Fruit fly (Drosophila melanogaster) whole organism, embryonic: Measurements from ENCODE around the gene Awh.
A peak's percentile ranks its signal among the peaks of the same experiment; 100 is the strongest.

ENCODE experiments used
- Atf3 ChIP-seq: fragments of 200-800 bp; sonication (Bioruptor generic); optimal IDR thresholded peaks from 3 replicates; lab custom pipeline; 2016; ENCODE audit warnings: missing biosample characterization, missing genetic modification characterization
- Atf6 ChIP-seq: fragments of 200-800 bp; sonication (Bioruptor generic); IDR thresholded peaks from 2 replicates; pipeline ENCODE4 v1.3.6; 2022; ENCODE audit warnings: missing biosample characterization, missing genetic modification characterization
- Awh ChIP-seq: fragments of 200-800 bp; sonication (Bioruptor generic); IDR thresholded peaks from 2 replicates; pipeline ENCODE4, ENCODE4 v1.3.6; 2022; ENCODE audit warnings: missing biosample characterization, missing genetic modification characterization
- CG10321 ChIP-seq: fragments of 200-800 bp; sonication (Bioruptor generic); IDR thresholded peaks from 2 replicates; pipeline ENCODE4 v1.3.6; 2022; ENCODE audit warnings: missing biosample characterization, missing genetic modification characterization
- CG10565 ChIP-seq: fragments of 200-800 bp; sonication (Bioruptor generic); optimal IDR thresholded peaks from 3 replicates; lab custom pipeline; 2016; ENCODE audit warnings: missing biosample characterization, mild to moderate bottlenecking, missing genetic modification characterization
- CG10979 ChIP-seq: fragments of 200-800 bp; sonication (Bioruptor generic); optimal IDR thresholded peaks from 2 replicates; lab custom pipeline; 2018; ENCODE audit warnings: missing biosample characterization, mild to moderate bottlenecking, missing genetic modification characterization, moderate library complexity
- CG11456 ChIP-seq: fragments of 200-800 bp; sonication (Bioruptor generic); IDR thresholded peaks from 3 replicates; pipeline ENCODE4 v1.3.6; 2022; ENCODE audit warnings: missing biosample characterization, missing genetic modification characterization
- CG12744 ChIP-seq: fragments of 200-800 bp; sonication (Bioruptor generic); optimal IDR thresholded peaks from 2 replicates; lab custom pipeline; 2016; ENCODE audit warnings: missing biosample characterization, missing genetic modification characterization
- CG15269 ChIP-seq: fragments of 200-800 bp; sonication (Bioruptor generic); optimal IDR thresholded peaks from 2 replicates; lab custom pipeline; 2018; ENCODE audit warnings: missing biosample characterization, mild to moderate bottlenecking, missing genetic modification characterization, moderate library complexity
- CG1529 ChIP-seq: fragments of 200-800 bp; sonication (Bioruptor generic); optimal IDR thresholded peaks from 3 replicates; lab custom pipeline; 2018; ENCODE audit warnings: missing biosample characterization, missing genetic modification characterization
- CG17186 ChIP-seq: fragments of 200-800 bp; sonication (Bioruptor generic); optimal IDR thresholded peaks from 3 replicates; lab custom pipeline; 2017; ENCODE audit warnings: missing biosample characterization, missing genetic modification reagents, missing genetic modification characterization
- CG17359 ChIP-seq: fragments of 200-800 bp; sonication (Bioruptor generic); optimal IDR thresholded peaks from 3 replicates; lab custom pipeline; 2018; ENCODE audit warnings: missing biosample characterization, mild to moderate bottlenecking, missing genetic modification characterization, moderate library complexity
- CG2889 ChIP-seq: fragments of 200-800 bp; sonication (Bioruptor generic); IDR thresholded peaks from 3 replicates; pipeline ENCODE4 v1.3.6; 2022; ENCODE audit warnings: missing biosample characterization, missing genetic modification characterization
- CG31441 ChIP-seq: fragments of 200-800 bp; sonication (Bioruptor generic); IDR thresholded peaks from 2 replicates; pipeline ENCODE4 v1.3.6; 2022; ENCODE audit warnings: missing biosample characterization, missing genetic modification characterization
- CG32532 ChIP-seq: fragments of 200-800 bp; sonication (Bioruptor generic); IDR thresholded peaks from 2 replicates; pipeline ENCODE4 v1.3.6; 2022; ENCODE audit warnings: missing biosample characterization, missing genetic modification characterization
- CG4282 ChIP-seq: fragments of 200-800 bp; sonication (Bioruptor generic); optimal IDR thresholded peaks from 2 replicates; lab custom pipeline; 2016; ENCODE audit warnings: missing biosample characterization, missing genetic modification characterization
- CG4328 ChIP-seq: fragments of 200-800 bp; sonication (Bioruptor generic); optimal IDR thresholded peaks from 3 replicates; lab custom pipeline; 2017; ENCODE audit warnings: missing biosample characterization, missing genetic modification reagents, missing genetic modification characterization
- CG4404 ChIP-seq: fragments of 200-800 bp; sonication (Bioruptor generic); IDR thresholded peaks from 2 replicates; pipeline ENCODE4 v1.3.6; 2022; ENCODE audit warnings: missing biosample characterization, missing genetic modification characterization
- CG7357 ChIP-seq: fragments of 200-800 bp; sonication (Bioruptor generic); IDR thresholded peaks from 3 replicates; pipeline ENCODE4 v1.3.6; 2022; ENCODE audit warnings: missing biosample characterization, missing genetic modification characterization
- CG7556 ChIP-seq: fragments of 200-800 bp; sonication (Bioruptor generic); optimal IDR thresholded peaks from 2 replicates; lab custom pipeline; 2017; ENCODE audit warnings: missing biosample characterization, mild to moderate bottlenecking, missing genetic modification characterization
- CG7745 ChIP-seq: fragments of 200-800 bp; sonication (Bioruptor generic); optimal IDR thresholded peaks from 2 replicates; lab custom pipeline; 2018; ENCODE audit warnings: missing biosample characterization, mild to moderate bottlenecking, missing genetic modification characterization, moderate library complexity
- CG7987 ChIP-seq: fragments of 200-800 bp; sonication (Bioruptor generic); optimal IDR thresholded peaks from 2 replicates; lab custom pipeline; 2018; ENCODE audit warnings: missing biosample characterization, mild to moderate bottlenecking, missing genetic modification characterization, moderate library complexity
- CG9215 ChIP-seq: fragments of 200-800 bp; sonication (Bioruptor generic); IDR thresholded peaks from 2 replicates; pipeline ENCODE4 v1.3.6; 2022; ENCODE audit warnings: missing biosample characterization, missing genetic modification characterization
- E2f2 ChIP-seq: fragments of 200-800 bp; sonication (Bioruptor generic); IDR thresholded peaks from 2 replicates; pipeline ENCODE4 v1.3.6; 2022; ENCODE audit warnings: missing biosample characterization, missing genetic modification characterization
- GATAe ChIP-seq: fragments of 200-800 bp; sonication (Bioruptor generic); conservative IDR thresholded peaks from 2 replicates; pipeline ENCODE4 v1.3.6; 2022; ENCODE audit warnings: missing biosample characterization, missing genetic modification characterization
- H2.0 ChIP-seq: fragments of 200-800 bp; sonication (Bioruptor generic); IDR thresholded peaks from 2 replicates; pipeline ENCODE4 v1.3.6; 2022; ENCODE audit warnings: missing biosample characterization, missing genetic modification characterization
- HHEX ChIP-seq: fragments of 200-800 bp; sonication (Bioruptor generic); optimal IDR thresholded peaks from 3 replicates; lab custom pipeline; 2017; ENCODE audit warnings: missing biosample characterization, mild to moderate bottlenecking, missing genetic modification characterization, missing genetic modification reagents
- Hr39 ChIP-seq: fragments of >200 bp; optimal IDR thresholded peaks from 2 replicates; lab custom pipeline; 2017
- Lpt ChIP-seq: fragments of >200 bp; optimal IDR thresholded peaks from 2 replicates; lab custom pipeline; 2018; ENCODE audit warnings: missing biosample characterization, missing genetic modification characterization
- Myb ChIP-seq: fragments of 200-800 bp; sonication (Bioruptor generic); optimal IDR thresholded peaks from 2 replicates; lab custom pipeline; 2016; ENCODE audit warnings: missing biosample characterization, missing genetic modification characterization
- Stat92E ChIP-seq, 3 experiments: fragments of >200 bp in 2 of 3; fragments of 200-800 bp in 1 of 3; sonication (Bioruptor generic) in 1 of 3; optimal IDR thresholded peaks; 2 replicates each; lab custom pipeline; 2017 to 2019; ENCODE audit warnings: missing biosample characterization in 3 of 3, missing genetic modification characterization in 3 of 3, mild to moderate bottlenecking in 1 of 3, moderate library complexity in 1 of 3
- TFAM ChIP-seq: fragments of 200-800 bp; sonication (Bioruptor generic); optimal IDR thresholded peaks from 2 replicates; lab custom pipeline; 2017; ENCODE audit warnings: missing biosample characterization, missing genetic modification characterization, inconsistent platforms
- croc ChIP-seq: fragments of 200-800 bp; sonication (Bioruptor generic); conservative IDR thresholded peaks from 3 replicates; pipeline ENCODE4 v1.3.6; 2022; ENCODE audit warnings: missing biosample characterization, missing genetic modification characterization
- dati ChIP-seq: fragments of 200-800 bp; sonication (Bioruptor generic); IDR thresholded peaks from 2 replicates; pipeline ENCODE4 v1.3.6; 2022; ENCODE audit warnings: missing biosample characterization, missing genetic modification characterization
- dysf ChIP-seq: fragments of 200-800 bp; sonication (Bioruptor generic); IDR thresholded peaks from 3 replicates; pipeline ENCODE4 v1.3.6; 2022; ENCODE audit warnings: missing biosample characterization, missing genetic modification characterization
- eyg ChIP-seq: fragments of 200-800 bp; sonication (Bioruptor generic); optimal IDR thresholded peaks from 3 replicates; lab custom pipeline; 2016; ENCODE audit warnings: missing biosample characterization, missing genetic modification characterization
- her ChIP-seq: fragments of 200-800 bp; sonication (Bioruptor generic); optimal IDR thresholded peaks from 2 replicates; lab custom pipeline; 2016; ENCODE audit warnings: missing biosample characterization, missing genetic modification characterization
- inv ChIP-seq: fragments of 200-800 bp; sonication (Bioruptor generic); IDR thresholded peaks from 2 replicates; pipeline ENCODE4 v1.3.6; 2022; ENCODE audit warnings: missing biosample characterization, missing genetic modification characterization; ENCODE audit not compliant: partially characterized antibody
- jumu ChIP-seq: fragments of 200-800 bp; sonication (Bioruptor generic); optimal IDR thresholded peaks from 3 replicates; lab custom pipeline; 2016; ENCODE audit warnings: missing biosample characterization, missing genetic modification characterization
- lbe ChIP-seq: fragments of 200-800 bp; sonication (Bioruptor generic); optimal IDR thresholded peaks from 2 replicates; lab custom pipeline; 2016; ENCODE audit warnings: missing biosample characterization, mild to moderate bottlenecking, missing genetic modification characterization
- lilli ChIP-seq: fragments of 200-800 bp; sonication (Bioruptor generic); optimal IDR thresholded peaks from 3 replicates; lab custom pipeline; 2016; ENCODE audit warnings: missing biosample characterization, missing genetic modification characterization
- nmo ChIP-seq: fragments of 200-800 bp; sonication (Bioruptor generic); optimal IDR thresholded peaks from 2 replicates; lab custom pipeline; 2018; ENCODE audit warnings: missing biosample characterization, mild to moderate bottlenecking, missing genetic modification characterization, moderate library complexity
- pan ChIP-seq, 4 experiments: fragments of >200 bp in 3 of 4; fragments of 200-800 bp in 1 of 4; sonication (Bioruptor generic) in 1 of 4; optimal IDR thresholded peaks in 3 of 4; IDR thresholded peaks in 1 of 4; 2 replicates each; pipeline versions ENCODE4 v1.3.6 to Lab custom; 2017 to 2022; ENCODE audit warnings: missing biosample characterization in 2 of 4, missing genetic modification characterization in 2 of 4, mixed read lengths in 1 of 4
- psq ChIP-seq: fragments of 200-800 bp; sonication (Bioruptor generic); optimal IDR thresholded peaks from 2 replicates; lab custom pipeline; 2017; ENCODE audit warnings: missing biosample characterization, missing genetic modification characterization
- row ChIP-seq: fragments of 200-800 bp; sonication (Bioruptor generic); IDR thresholded peaks from 3 replicates; pipeline ENCODE4 v1.3.6; 2022; ENCODE audit warnings: missing biosample characterization, missing genetic modification characterization
- sc ChIP-seq, 3 experiments: fragments of >200 bp in 2 of 3; fragments of 200-800 bp in 1 of 3; sonication (Bioruptor generic) in 1 of 3; optimal IDR thresholded peaks; 2 replicates in 2 of 3; 3 replicates in 1 of 3; lab custom pipeline; 2017; ENCODE audit warnings: mild to moderate bottlenecking in 1 of 3, missing biosample characterization in 1 of 3, missing genetic modification characterization in 1 of 3, missing genetic modification reagents in 1 of 3
- seq ChIP-seq: fragments of 200-800 bp; sonication (Bioruptor generic); IDR thresholded peaks from 2 replicates; pipeline ENCODE4 v1.3.6; 2022; ENCODE audit warnings: missing biosample characterization, missing genetic modification characterization
- sima ChIP-seq: fragments of 200-800 bp; sonication (Bioruptor generic); optimal IDR thresholded peaks from 2 replicates; lab custom pipeline; 2016; ENCODE audit warnings: missing biosample characterization, missing genetic modification characterization
- so ChIP-seq: fragments of 200-800 bp; sonication (Bioruptor generic); IDR thresholded peaks from 3 replicates; pipeline ENCODE4 v1.3.6; 2022; ENCODE audit warnings: missing biosample characterization, missing genetic modification characterization
- ssp ChIP-seq: fragments of 200-800 bp; sonication (Bioruptor generic); IDR thresholded peaks from 2 replicates; pipeline ENCODE4 v1.3.6; 2022; ENCODE audit warnings: missing biosample characterization, missing genetic modification characterization
- tna ChIP-seq: fragments of 200-800 bp; sonication (Bioruptor generic); IDR thresholded peaks from 2 replicates; pipeline ENCODE4 v1.3.6; 2022; ENCODE audit warnings: missing biosample characterization, missing genetic modification characterization; ENCODE audit not compliant: partially characterized antibody

Awh gene

DNA sequence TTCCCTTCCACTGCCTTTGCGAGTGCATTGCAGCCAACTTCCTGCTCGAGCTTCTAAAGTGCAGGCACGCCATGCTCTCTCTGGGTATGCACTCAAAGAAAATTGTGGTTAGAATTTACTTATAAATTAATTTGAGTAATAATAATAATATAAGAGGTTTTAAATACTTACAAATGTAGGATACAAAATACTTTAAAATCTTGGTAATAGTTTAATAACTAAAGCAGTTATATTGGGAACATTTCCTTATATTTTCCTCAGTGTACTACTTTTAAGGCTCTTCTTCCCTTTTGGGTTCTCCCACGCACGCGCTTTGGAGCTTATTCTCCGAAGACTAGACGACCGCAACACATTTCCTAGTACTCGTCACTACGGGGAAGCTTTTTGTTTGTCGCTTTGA, 19.5 kb upstream of the Awh start (continued):
- TF ChIP-seq sima (no peak), E2f2 (peak; percentile 65; the same call in 1 of the 2 replicates), nmo (GFP tag; lab: Kevin White, UChicago) (peak; percentile 87), CG15269 (tag; lab: Kevin White, UChicago) (peak; percentile 92), Atf3 (GFP tag; lab: Kevin White, UChicago) (no peak), CG12744 (GFP tag; lab: Kevin White, UChicago) (no peak), inv (no peak), pan (optimal IDR thresholded peaks at IDR 0.05; lab: Kevin White, UChicago) (no peak), pan (GFP tag; optimal IDR thresholded peaks at IDR 0.05 in 1 of 2, IDR thresholded peaks at IDR 0.05 in 1 of 2) (peak in 1 of 2 experiments; percentile 90), Lpt (no peak), CG31441 (GFP tag; lab: Robert Waterston, UW) (peak; percentile 86), CG10321 (peak; percentile 47; the same call in 1 of the 2 replicates), CG17186 (GFP tag; lab: Kevin White, UChicago) (no peak), CG9215 (GFP tag; lab: Robert Waterston, UW) (peak; percentile 60), CG17359 (tag; lab: Kevin White, UChicago) (peak; percentile 83), H2.0 (GFP tag; lab: Robert Waterston, UW) (peak; percentile 77), lilli (GFP tag; lab: Kevin White, UChicago) (peak; percentile 63), so (GFP tag; lab: Robert Waterston, UW) (peak; percentile 85), CG10979 (tag; lab: Kevin White, UChicago) (peak; percentile 84), HHEX (GFP tag; lab: Kevin White, UChicago) (peak; percentile 82), tna (GFP tag; lab: Robert Waterston, UW) (no peak), GATAe (peak; percentile 29; the same call in 1 of the 2 replicates), ssp (GFP tag; lab: Robert Waterston, UW) (peak; percentile 47; the same call in 1 of the 2 replicates), lbe (GFP tag; lab: Kevin White, UChicago) (no peak), CG7556 (GFP tag; lab: Kevin White, UChicago) (peak; percentile 90), psq (GFP tag; lab: Kevin White, UChicago) (peak; percentile 54), CG4404 (peak; percentile 50), jumu (GFP tag; lab: Kevin White, UChicago) (no peak), CG1529 (GFP tag; lab: Kevin White, UChicago) (peak; percentile 69), CG32532 (peak; percentile 90), eyg (GFP tag; lab: Kevin White, UChicago) (no peak), Myb (GFP tag; lab: Kevin White, UChicago) (no peak), CG2889 (GFP tag; lab: Robert Waterston, UW) (no peak), Stat92E (GFP tag; optimal IDR thresholded peaks at IDR 0.05; lab: Kevin White, UChicago) (no peak), row (GFP tag; lab: Robert Waterston, UW) (peak; percentile 91), CG4328 (peak; percentile 63), seq (GFP tag; lab: Robert Waterston, UW) (peak; percentile 66), Hr39 (no peak), Atf6 (GFP tag; lab: Robert Waterston, UW) (peak; percentile 91), CG7357 (GFP tag; lab: Robert Waterston, UW) (peak; percentile 59; the same call in 2 of the 3 replicates), TFAM (GFP tag; lab: Kevin White, UChicago) (no peak), CG4282 (GFP tag; lab: Kevin White, UChicago) (no peak), dysf (GFP tag; lab: Robert Waterston, UW) (peak; percentile 87), CG11456 (GFP tag; lab: Robert Waterston, UW) (peak; percentile 70; the same call in 2 of the 3 replicates), CG7745 (no peak), Awh (GFP tag; lab: Robert Waterston, UW) (peak; percentile 94), her (GFP tag; lab: Kevin White, UChicago) (no peak), CG7987 (peak; percentile 7), dati (no peak), sc (optimal IDR thresholded peaks at IDR 0.05; lab: Kevin White, UChicago) (no peak), sc (GFP tag; optimal IDR thresholded peaks at IDR 0.05; lab: Kevin White, UChicago) (peak; percentile 58), CG10565 (GFP tag; lab: Kevin White, UChicago) (no peak), croc (GFP tag; lab: Robert Waterston, UW) (peak; percentile 24; the same call in 2 of the 3 replicates)
